Worm (Caenorhabditis elegans): ENCODE results near the gene nhr-185.

DNA sequence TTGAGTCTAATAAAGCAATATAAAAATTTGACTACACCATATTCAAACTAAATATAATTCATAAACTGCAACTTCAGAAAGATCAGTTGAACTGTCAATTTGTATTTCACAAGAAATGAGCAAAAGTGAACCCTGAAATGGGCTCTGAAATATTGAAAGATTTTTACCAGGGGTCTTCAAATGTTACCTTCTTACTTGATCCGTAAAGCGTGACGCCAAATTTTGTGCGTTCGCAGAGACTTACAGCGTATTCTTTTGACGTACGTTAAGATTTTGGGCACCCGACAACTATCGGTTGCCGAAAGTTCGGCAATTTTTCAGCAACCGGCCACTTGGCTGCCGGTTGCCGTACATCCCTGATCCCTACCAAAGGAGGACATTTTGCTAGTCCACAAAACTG lies 37.1 kb downstream of the nhr-185 start:
- TF ChIP-seq attf-6 (GFP tag; IDR thresholded peaks at IDR 0.05): no peak
- no peak for TF ChIP-seq lin-35 (GFP tag; optimal IDR thresholded peaks at IDR 0.05)
- TF ChIP-seq dpl-1 (GFP tag; optimal IDR thresholded peaks at IDR 0.05): no peak
- TF ChIP-seq snpc-3.4 (tag; optimal IDR thresholded peaks at IDR 0.05): no peak
- no peak for TF ChIP-seq ama-1 (optimal IDR thresholded peaks at IDR 0.05)
- no peak for TF ChIP-seq ama-1 (GFP tag; optimal IDR thresholded peaks at IDR 0.05)
- no peak for TF ChIP-seq nhr-27 (tag; optimal IDR thresholded peaks at IDR 0.05)
- TF ChIP-seq ztf-6 (GFP tag; IDR thresholded peaks at IDR 0.05): no peak
- no peak for TF ChIP-seq sea-2 (GFP tag; IDR thresholded peaks at IDR 0.05)
- no peak for TF ChIP-seq egl-18 (GFP tag; IDR thresholded peaks at IDR 0.05)
- TF ChIP-seq gei-17 (GFP tag; optimal IDR thresholded peaks at IDR 0.05): no peak
